Worm (Caenorhabditis elegans) whole organism, L4/young adult: ENCODE results near the gene nhr-213.

Experiments used
- W03F9.2 ChIP-seq: fragments of 150-350 bp; optimal IDR thresholded peaks from 2 replicates; lab custom pipeline; 2014; ENCODE audit warnings: missing biosample characterization, missing genetic modification characterization
- dao-5 ChIP-seq: sonication (generic microtip); optimal IDR thresholded peaks from 2 replicates; lab custom pipeline; 2016; ENCODE audit warnings: missing genotype, missing genetic modification characterization, moderate library complexity, missing compliant biosample characterization

DNA sequence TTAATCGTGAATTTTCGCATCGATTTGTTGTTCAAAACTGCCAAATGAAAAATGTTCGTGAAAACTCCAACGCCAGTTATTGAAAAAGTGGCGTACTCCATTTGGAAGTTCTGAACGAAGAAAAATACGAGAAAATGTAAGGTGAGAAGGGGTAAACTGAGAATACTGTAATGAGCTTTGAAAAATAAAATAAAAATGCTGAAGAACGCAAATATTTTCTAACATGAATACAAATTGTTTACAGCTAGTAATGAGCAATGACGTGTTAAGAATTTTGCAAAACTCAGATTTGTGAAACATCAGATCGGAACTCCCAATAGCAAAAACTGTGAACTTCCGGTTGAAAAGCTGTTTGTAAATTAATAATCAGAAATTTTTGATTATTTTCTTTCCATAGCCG lies 35.8 kb upstream of the nhr-213 start, which contains the start of gene srw-26:
- TF ChIP-seq W03F9.2 = no peak
- TF ChIP-seq dao-5 = no peak
